Worm (Caenorhabditis elegans) whole organism, midembryonic: Measurements from ENCODE around the gene str-96.

Source experiments
- flt-1 ChIP-seq: fragments of 200-800 bp; sonication (Bioruptor generic); IDR thresholded peaks from 2 replicates; pipeline ENCODE4 v1.3.6; 2022; ENCODE audit warnings: missing genetic modification characterization, missing compliant biosample characterization
- klf-2 ChIP-seq: fragments of 200-800 bp; sonication (Bioruptor generic); conservative IDR thresholded peaks from 2 replicates; pipeline ENCODE4 v1.3.6; 2022; ENCODE audit warnings: missing genetic modification reagents, missing genetic modification characterization, missing compliant biosample characterization
- med-1 ChIP-seq: sonication (generic microtip); optimal IDR thresholded peaks from 2 replicates; lab custom pipeline; 2017; ENCODE audit warnings: missing genetic modification characterization, mild to moderate bottlenecking, missing compliant biosample characterization, antibody characterized with exemption, missing genetic modification reagents; ENCODE audit not compliant: insufficient read depth
- ztf-23 ChIP-seq: fragments of 200-800 bp; sonication (Bioruptor generic); IDR thresholded peaks from 2 replicates; pipeline ENCODE4 v1.3.6; 2022; ENCODE audit warnings: missing genetic modification reagents, missing genetic modification characterization, missing compliant biosample characterization
- ztf-29 ChIP-seq: fragments of 200-800 bp; sonication (Bioruptor generic); IDR thresholded peaks from 2 replicates; pipeline ENCODE4 v1.3.6; 2022; ENCODE audit warnings: missing genetic modification reagents, missing genetic modification characterization, missing compliant biosample characterization

- TF ChIP-seq klf-2 (GFP tag; lab: Robert Waterston, UW) = no peak
- no peak for TF ChIP-seq ztf-23
- TF ChIP-seq med-1 (GFP tag; lab: Kevin White, UChicago) = no peak
- TF ChIP-seq ztf-29 = no peak
- TF ChIP-seq flt-1 (GFP tag; lab: Robert Waterston, UW) = no peak
These were observed 43.6 kb upstream of the str-96 start, which contains the start of gene wrt-7 for ce11 chrV:15337405-15337804.
